Fruit fly (Drosophila melanogaster): ENCODE data around the gene CG2116.

CG2116 gene

DNA sequence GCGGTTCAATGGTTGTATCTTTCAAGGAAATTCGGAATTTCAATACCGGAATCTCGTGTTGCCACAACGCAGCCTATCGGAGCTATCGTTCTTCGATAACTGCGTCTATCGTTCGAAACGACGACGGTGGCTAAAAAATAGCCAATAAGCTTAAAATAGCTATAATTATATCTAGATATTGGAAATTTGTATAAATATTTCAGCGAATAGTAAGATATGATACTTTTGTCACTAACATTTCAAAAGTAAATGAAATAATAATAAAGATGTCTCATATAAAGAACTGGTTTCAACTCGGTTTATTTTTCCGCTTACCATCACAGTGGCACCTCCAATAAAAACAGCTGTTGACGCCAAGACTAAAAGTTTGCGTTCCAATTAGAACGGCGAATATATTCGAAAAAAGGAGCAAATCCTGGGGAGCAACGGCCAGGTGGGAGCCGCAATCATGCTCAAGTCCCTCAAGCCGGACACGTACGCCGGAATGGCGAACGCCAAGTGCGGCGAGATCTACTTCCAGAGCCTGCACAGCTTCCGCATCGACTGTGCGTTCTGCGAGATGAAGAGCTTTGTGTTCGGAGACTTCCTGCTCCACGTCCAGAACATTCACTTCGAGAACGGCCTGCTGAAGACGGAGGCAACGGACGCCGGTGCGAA, 16.0 kb downstream of the CG2116 start, which contains the start of the genes alpha-PheRS and CG2129 (continued):
- peak; percentile 51 for TF ChIP-seq grau (tag; optimal IDR thresholded peaks at IDR 0.05)
- no peak for TF ChIP-seq dm (GFP tag; optimal IDR thresholded peaks at IDR 0.05)
- TF ChIP-seq CG31224 (GFP tag; IDR thresholded peaks at IDR 0.05) = no peak
- no peak for TF ChIP-seq CG12071 (GFP tag; optimal IDR thresholded peaks at IDR 0.05)
- no peak for TF ChIP-seq CG1832 (GFP tag; optimal IDR thresholded peaks at IDR 0.05)
- TF ChIP-seq trh (GFP tag; optimal IDR thresholded peaks at IDR 0.05) = no peak
- TF ChIP-seq E2f2 (GFP tag; IDR thresholded peaks at IDR 0.05) = peak; percentile 24; the same call in 1 of the 2 replicates
- TF ChIP-seq CG1529 (GFP tag; optimal IDR thresholded peaks at IDR 0.05) = no peak
- no peak for TF ChIP-seq MTF-1 (GFP tag; optimal IDR thresholded peaks at IDR 0.05; ENCODE audit: borderline replicate concordance)
- peak; percentile 77 for TF ChIP-seq sens (GFP tag)
- TF ChIP-seq Camta (GFP tag; optimal IDR thresholded peaks at IDR 0.05) = no peak
- TF ChIP-seq CG15073 (GFP tag; optimal IDR thresholded peaks at IDR 0.05) = no peak
- TF ChIP-seq CG9817 (tag; optimal IDR thresholded peaks at IDR 0.05) = peak; percentile 21
- TF ChIP-seq CG6854 (GFP tag; optimal IDR thresholded peaks at IDR 0.05) = no peak
- peak; percentile 13 for TF ChIP-seq CG12659 (GFP tag; optimal IDR thresholded peaks at IDR 0.05)
- peak; percentile 30 for TF ChIP-seq B-H2 (GFP tag; optimal IDR thresholded peaks at IDR 0.05)
- TF ChIP-seq Lim3 (GFP tag; IDR thresholded peaks at IDR 0.05) = no peak
- no peak for TF ChIP-seq CG3163 (GFP tag; optimal IDR thresholded peaks at IDR 0.05)
- peak; percentile 25 for TF ChIP-seq stwl (tag; optimal IDR thresholded peaks at IDR 0.05)
- TF ChIP-seq sqz (GFP tag; optimal IDR thresholded peaks at IDR 0.05) = no peak
- no peak for TF ChIP-seq disco-r (GFP tag; optimal IDR thresholded peaks at IDR 0.05)
- no peak for TF ChIP-seq sim (GFP tag; IDR thresholded peaks at IDR 0.05)
- TF ChIP-seq CG13123 (GFP tag; optimal IDR thresholded peaks at IDR 0.05) = no peak
- no peak for TF ChIP-seq HmgD (GFP tag; optimal IDR thresholded peaks at IDR 0.05)
- no peak for TF ChIP-seq ttk (GFP tag; IDR thresholded peaks at IDR 0.05)
- TF ChIP-seq CG10565 (GFP tag; optimal IDR thresholded peaks at IDR 0.05) = no peak
- TF ChIP-seq chif (GFP tag; optimal IDR thresholded peaks at IDR 0.05) = no peak
- peak; percentile 48 for TF ChIP-seq sug (tag; optimal IDR thresholded peaks at IDR 0.05)
- TF ChIP-seq nom (GFP tag; optimal IDR thresholded peaks at IDR 0.05) = no peak
- TF ChIP-seq wor (GFP tag; IDR thresholded peaks at IDR 0.05) = no peak
- TF ChIP-seq CG18619 (GFP tag; optimal IDR thresholded peaks at IDR 0.05) = no peak
- no peak for TF ChIP-seq Optix (GFP tag; IDR thresholded peaks at IDR 0.05)
- no peak for TF ChIP-seq CG13624 (GFP tag; optimal IDR thresholded peaks at IDR 0.05)
- no peak for TF ChIP-seq CG14441 (GFP tag; IDR thresholded peaks at IDR 0.05)
- no peak for TF ChIP-seq caup (GFP tag; optimal IDR thresholded peaks at IDR 0.05; ENCODE audit: severe bottlenecking)
- no peak for TF ChIP-seq tup (GFP tag; optimal IDR thresholded peaks at IDR 0.05)
- TF ChIP-seq CG12155 (GFP tag; optimal IDR thresholded peaks at IDR 0.05) = peak; percentile 3
- no peak for TF ChIP-seq chinmo (GFP tag; IDR thresholded peaks at IDR 0.05; ENCODE audit: partially characterized antibody)
- no peak for TF ChIP-seq jigr1 (GFP tag; IDR thresholded peaks at IDR 0.05)
- no peak for TF ChIP-seq pros (GFP tag; optimal IDR thresholded peaks at IDR 0.05)
- TF ChIP-seq p53 (GFP tag; optimal IDR thresholded peaks at IDR 0.05) = no peak
- TF ChIP-seq en (GFP tag; optimal IDR thresholded peaks at IDR 0.05) = no peak
- no peak for TF ChIP-seq gfzf (GFP tag; optimal IDR thresholded peaks at IDR 0.05)
- no peak for TF ChIP-seq ase (GFP tag; IDR thresholded peaks at IDR 0.05)
- no peak for TF ChIP-seq Meics (GFP tag; optimal IDR thresholded peaks at IDR 0.05)
- no peak for TF ChIP-seq maf-S (GFP tag; optimal IDR thresholded peaks at IDR 0.05)
- no peak for TF ChIP-seq Gsc (GFP tag; IDR thresholded peaks at IDR 0.05)
- TF ChIP-seq pzg (GFP tag; optimal IDR thresholded peaks at IDR 0.05) = peak; percentile 40
- TF ChIP-seq Max (GFP tag; optimal IDR thresholded peaks at IDR 0.05) = peak; percentile 37
- TF ChIP-seq sc (optimal IDR thresholded peaks at IDR 0.05) = no peak
- no peak for TF ChIP-seq sc (GFP tag; optimal IDR thresholded peaks at IDR 0.05)
